Fruit fly (Drosophila melanogaster) whole organism, prepupa: ENCODE results near the gene Hpf1.

ENCODE experiments used
- CG16779 ChIP-seq: fragments of 200-800 bp; sonication (Bioruptor generic); optimal IDR thresholded peaks from 3 replicates; lab custom pipeline; 2017; ENCODE audit warnings: missing biosample characterization, mild to moderate bottlenecking, missing genetic modification characterization
- CG6854 ChIP-seq: fragments of 200-800 bp; sonication (Bioruptor generic); optimal IDR thresholded peaks from 2 replicates; lab custom pipeline; 2017; ENCODE audit warnings: missing biosample characterization, mild to moderate bottlenecking, missing genetic modification characterization
- CG8119 ChIP-seq: fragments of 200-800 bp; sonication (Bioruptor generic); IDR thresholded peaks from 3 replicates; pipeline ENCODE4 v1.3.6; 2022; ENCODE audit warnings: missing biosample characterization, missing genetic modification characterization
- CG8319 ChIP-seq: fragments of 200-800 bp; sonication (Bioruptor generic); optimal IDR thresholded peaks from 3 replicates; lab custom pipeline; 2016; ENCODE audit warnings: missing biosample characterization, missing genetic modification characterization
- Met ChIP-seq: fragments of 200-800 bp; sonication (Bioruptor generic); optimal IDR thresholded peaks from 3 replicates; lab custom pipeline; 2016; ENCODE audit warnings: missing biosample characterization, missing genetic modification characterization
- OdsH ChIP-seq: fragments of 200-800 bp; sonication (Bioruptor generic); optimal IDR thresholded peaks from 3 replicates; lab custom pipeline; 2016; ENCODE audit warnings: missing biosample characterization, missing genetic modification characterization
- esn ChIP-seq: fragments of 200-800 bp; sonication (Bioruptor generic); optimal IDR thresholded peaks from 2 replicates; lab custom pipeline; 2016; ENCODE audit warnings: missing biosample characterization, mild to moderate bottlenecking, missing genetic modification characterization, moderate library complexity
- net ChIP-seq: fragments of 200-800 bp; sonication (Bioruptor generic); optimal IDR thresholded peaks from 3 replicates; lab custom pipeline; 2016; ENCODE audit warnings: missing biosample characterization, missing genetic modification characterization

- TF ChIP-seq CG8119 (GFP tag; lab: Robert Waterston, UW) (no peak), net (no peak), CG8319 (GFP tag; lab: Kevin White, UChicago) (no peak), Met (peak; percentile 63), CG16779 (tag; lab: Kevin White, UChicago) (no peak), CG6854 (GFP tag; lab: Kevin White, UChicago) (no peak), OdsH (GFP tag; lab: Kevin White, UChicago) (peak; percentile 43), esn (GFP tag; lab: Kevin White, UChicago) (peak; percentile 72)
These were observed 12.7 kb upstream of the Hpf1 start, which contains the start of gene jagn for dm6 chr3R:5778731-5779593.
